Fruit fly (Drosophila melanogaster) whole organism, embryonic: ENCODE results near the gene Pino.

Experiments
- Atf-2 ChIP-seq: fragments of 200-800 bp; sonication (Bioruptor generic); optimal IDR thresholded peaks from 2 replicates; lab custom pipeline; 2016; ENCODE audit warnings: missing biosample characterization, missing genetic modification characterization
- CG10543 ChIP-seq: fragments of 200-800 bp; sonication (Bioruptor generic); optimal IDR thresholded peaks from 3 replicates; lab custom pipeline; 2017; ENCODE audit warnings: missing biosample characterization, mild to moderate bottlenecking, missing genetic modification characterization, moderate library complexity
- CG12942 ChIP-seq: fragments of 200-800 bp; sonication (Bioruptor generic); optimal IDR thresholded peaks from 3 replicates; lab custom pipeline; 2016; ENCODE audit warnings: missing biosample characterization, missing genetic modification characterization
- CG13123 ChIP-seq: fragments of 200-800 bp; sonication (Bioruptor generic); optimal IDR thresholded peaks from 2 replicates; lab custom pipeline; 2016; ENCODE audit warnings: missing biosample characterization, missing genetic modification characterization
- CG13287 ChIP-seq: fragments of 200-800 bp; sonication (Bioruptor generic); IDR thresholded peaks from 2 replicates; pipeline ENCODE4 v1.3.6; 2022; ENCODE audit warnings: missing biosample characterization, missing genetic modification characterization; ENCODE audit not compliant: partially characterized antibody
- CG13296 ChIP-seq: fragments of 200-800 bp; sonication (Bioruptor generic); optimal IDR thresholded peaks from 3 replicates; lab custom pipeline; 2018; ENCODE audit warnings: missing biosample characterization, mild to moderate bottlenecking, missing genetic modification characterization
- CG15011 ChIP-seq: fragments of 200-800 bp; sonication (Bioruptor generic); optimal IDR thresholded peaks from 3 replicates; lab custom pipeline; 2018; ENCODE audit warnings: missing biosample characterization, mild to moderate bottlenecking, missing genetic modification characterization
- CG1647 ChIP-seq: fragments of 200-800 bp; sonication (Bioruptor generic); optimal IDR thresholded peaks from 3 replicates; lab custom pipeline; 2016; ENCODE audit warnings: missing biosample characterization, missing genetic modification characterization
- CG16779 ChIP-seq: fragments of 200-800 bp; sonication (Bioruptor generic); IDR thresholded peaks from 2 replicates; pipeline ENCODE4 v1.3.6; 2022; ENCODE audit warnings: missing biosample characterization, missing genetic modification characterization
- CG16815 ChIP-seq: fragments of 200-800 bp; sonication (Bioruptor generic); optimal IDR thresholded peaks from 3 replicates; lab custom pipeline; 2017; ENCODE audit warnings: missing biosample characterization, mild to moderate bottlenecking, missing genetic modification characterization
- CG17912 ChIP-seq: fragments of 200-800 bp; sonication (Bioruptor generic); optimal IDR thresholded peaks from 2 replicates; lab custom pipeline; 2018; ENCODE audit warnings: missing biosample characterization, mild to moderate bottlenecking, missing genetic modification characterization
- CG2129 ChIP-seq: fragments of 200-800 bp; sonication (Bioruptor generic); IDR thresholded peaks from 2 replicates; pipeline ENCODE4 v1.3.6; 2022; ENCODE audit warnings: missing biosample characterization, missing genetic modification characterization; ENCODE audit not compliant: partially characterized antibody
- CG30020 ChIP-seq: fragments of 200-800 bp; optimal IDR thresholded peaks from 2 replicates; lab custom pipeline; 2019; ENCODE audit warnings: missing biosample characterization, mild to moderate bottlenecking, missing genetic modification characterization, moderate library complexity
- CG3163 ChIP-seq: fragments of 200-800 bp; sonication (Bioruptor generic); optimal IDR thresholded peaks from 3 replicates; lab custom pipeline; 2016; ENCODE audit warnings: missing biosample characterization, missing genetic modification characterization
- CG34224 ChIP-seq: fragments of 200-800 bp; sonication (Bioruptor generic); IDR thresholded peaks from 3 replicates; pipeline ENCODE4 v1.3.6; 2022; ENCODE audit warnings: missing biosample characterization, missing genetic modification characterization; ENCODE audit not compliant: partially characterized antibody
- CG3847 ChIP-seq: fragments of 200-800 bp; sonication (Bioruptor generic); IDR thresholded peaks from 2 replicates; pipeline ENCODE4 v1.3.6; 2022; ENCODE audit warnings: missing biosample characterization, missing genetic modification characterization
- CG4282 ChIP-seq: fragments of 200-800 bp; sonication (Bioruptor generic); optimal IDR thresholded peaks from 2 replicates; lab custom pipeline; 2016; ENCODE audit warnings: missing biosample characterization, missing genetic modification characterization
- CG4360 ChIP-seq: fragments of 200-800 bp; sonication (Bioruptor generic); IDR thresholded peaks from 2 replicates; pipeline ENCODE4 v1.3.6; 2022; ENCODE audit warnings: missing biosample characterization, missing genetic modification characterization
- CG7372 ChIP-seq: fragments of 200-800 bp; sonication (Bioruptor generic); IDR thresholded peaks from 2 replicates; pipeline ENCODE4 v1.3.6; 2022; ENCODE audit warnings: missing biosample characterization, missing genetic modification characterization
- Elba2 ChIP-seq: fragments of 200-800 bp; sonication (Bioruptor generic); optimal IDR thresholded peaks from 3 replicates; lab custom pipeline; 2016; ENCODE audit warnings: missing biosample characterization, missing genetic modification characterization
- Gug ChIP-seq: fragments of 200-800 bp; sonication (Bioruptor generic); IDR thresholded peaks from 4 replicates; pipeline ENCODE4 v1.3.6; 2022; ENCODE audit warnings: missing biosample characterization, missing genetic modification characterization
- Hey ChIP-seq: fragments of 200-800 bp; sonication (Bioruptor generic); optimal IDR thresholded peaks from 3 replicates; lab custom pipeline; 2018; ENCODE audit warnings: missing biosample characterization, mild to moderate bottlenecking, missing genetic modification characterization
- Hr39 ChIP-seq: fragments of >200 bp; optimal IDR thresholded peaks from 2 replicates; lab custom pipeline; 2017
- Lhr ChIP-seq: fragments of 200-800 bp; sonication (Bioruptor generic); optimal IDR thresholded peaks from 3 replicates; lab custom pipeline; 2017; ENCODE audit warnings: mild to moderate bottlenecking, missing biosample characterization, missing genetic modification reagents, missing genetic modification characterization
- Ravus ChIP-seq: fragments of 200-800 bp; sonication (Bioruptor generic); IDR thresholded peaks from 2 replicates; pipeline ENCODE4 v1.3.6; 2022; ENCODE audit warnings: missing biosample characterization, missing genetic modification characterization
- Ssrp ChIP-seq: fragments of 200-800 bp; sonication (Bioruptor generic); optimal IDR thresholded peaks from 2 replicates; lab custom pipeline; 2018; ENCODE audit warnings: missing biosample characterization, mild to moderate bottlenecking, missing genetic modification characterization, moderate library complexity
- Taf1 ChIP-seq: fragments of 200-800 bp; sonication (Bioruptor generic); IDR thresholded peaks from 2 replicates; pipeline ENCODE4 v1.3.6; 2022; ENCODE audit warnings: missing biosample characterization, missing genetic modification characterization
- YL-1 ChIP-seq: fragments of 200-800 bp; sonication (Bioruptor generic); optimal IDR thresholded peaks from 3 replicates; lab custom pipeline; 2017; ENCODE audit warnings: missing biosample characterization, mild to moderate bottlenecking, missing genetic modification characterization
- abd-A ChIP-seq: fragments of 200-800 bp; sonication (Bioruptor generic); optimal IDR thresholded peaks from 3 replicates; lab custom pipeline; 2019; ENCODE audit warnings: missing biosample characterization, mild to moderate bottlenecking, missing genetic modification characterization, moderate library complexity
- bigmax ChIP-seq: fragments of 200-800 bp; sonication (Bioruptor generic); optimal IDR thresholded peaks from 2 replicates; lab custom pipeline; 2018; ENCODE audit warnings: missing biosample characterization, mild to moderate bottlenecking, missing genetic modification characterization
- cato ChIP-seq: fragments of 200-800 bp; sonication (Bioruptor generic); optimal IDR thresholded peaks from 2 replicates; lab custom pipeline; 2016; ENCODE audit warnings: missing biosample characterization, missing genetic modification characterization, borderline replicate concordance
- cwo ChIP-seq: fragments of 200-800 bp; sonication (Bioruptor generic); optimal IDR thresholded peaks from 3 replicates; lab custom pipeline; 2017; ENCODE audit warnings: missing biosample characterization, missing genetic modification characterization, mild to moderate bottlenecking, moderate library complexity, missing genetic modification reagents
- gcm2 ChIP-seq: fragments of 200-800 bp; sonication (Bioruptor generic); optimal IDR thresholded peaks from 2 replicates; lab custom pipeline; 2016; ENCODE audit warnings: missing biosample characterization, missing genetic modification characterization
- grn ChIP-seq: fragments of 200-800 bp; sonication (Bioruptor generic); optimal IDR thresholded peaks from 3 replicates; lab custom pipeline; 2017; ENCODE audit warnings: missing biosample characterization, missing genetic modification characterization
- gsb-n ChIP-seq: fragments of 200-800 bp; sonication (Bioruptor generic); optimal IDR thresholded peaks from 3 replicates; lab custom pipeline; 2018; ENCODE audit warnings: missing biosample characterization, mild to moderate bottlenecking, missing genetic modification characterization
- hb ChIP-seq: fragments of 200-800 bp; sonication (Bioruptor generic); IDR thresholded peaks from 3 replicates; pipeline ENCODE4 v1.3.6; 2022; ENCODE audit warnings: missing biosample characterization, missing genetic modification characterization; ENCODE audit not compliant: partially characterized antibody
- ken ChIP-seq: fragments of 200-800 bp; sonication (Bioruptor generic); IDR thresholded peaks from 3 replicates; pipeline ENCODE4 v1.3.6; 2022; ENCODE audit warnings: missing biosample characterization, missing genetic modification characterization
- lov ChIP-seq, 2 experiments: fragments of 200-800 bp in 1 of 2; fragments of >200 bp in 1 of 2; sonication (Bioruptor generic) in 1 of 2; IDR thresholded peaks in 1 of 2; optimal IDR thresholded peaks in 1 of 2; 2 replicates in 1 of 2; 3 replicates in 1 of 2; pipeline versions ENCODE4 v1.3.6 to Lab custom; 2017 to 2022; ENCODE audit warnings: missing biosample characterization in 1 of 2, missing genetic modification characterization in 1 of 2
- mld ChIP-seq: fragments of 200-800 bp; sonication (Bioruptor generic); IDR thresholded peaks from 3 replicates; pipeline ENCODE4 v1.3.6; 2022; ENCODE audit warnings: missing biosample characterization, missing genetic modification characterization; ENCODE audit not compliant: partially characterized antibody
- nmo ChIP-seq: fragments of 200-800 bp; sonication (Bioruptor generic); optimal IDR thresholded peaks from 2 replicates; lab custom pipeline; 2018; ENCODE audit warnings: missing biosample characterization, mild to moderate bottlenecking, missing genetic modification characterization, moderate library complexity
- pita ChIP-seq: fragments of 200-800 bp; sonication (Bioruptor generic); optimal IDR thresholded peaks from 2 replicates; lab custom pipeline; 2017; ENCODE audit warnings: missing biosample characterization, mild to moderate bottlenecking, missing genetic modification characterization
- pros ChIP-seq: fragments of 200-800 bp; sonication (Bioruptor generic); optimal IDR thresholded peaks from 3 replicates; lab custom pipeline; 2019; ENCODE audit warnings: missing biosample characterization, mild to moderate bottlenecking, missing genetic modification characterization, moderate library complexity
- run ChIP-seq: fragments of 200-800 bp; sonication (Bioruptor generic); optimal IDR thresholded peaks from 3 replicates; lab custom pipeline; 2018; ENCODE audit warnings: missing biosample characterization, mild to moderate bottlenecking, missing genetic modification characterization
- sisA ChIP-seq: fragments of 200-800 bp; sonication (Bioruptor generic); IDR thresholded peaks from 2 replicates; pipeline ENCODE4 v1.3.6; 2022; ENCODE audit warnings: missing biosample characterization, missing genetic modification characterization
- tio ChIP-seq: fragments of 200-800 bp; sonication (Bioruptor generic); optimal IDR thresholded peaks from 2 replicates; lab custom pipeline; 2017; ENCODE audit warnings: missing biosample characterization, missing genetic modification characterization, inconsistent platforms
- tll ChIP-seq, 2 experiments: fragments of 200-800 bp in 1 of 2; fragments of >200 bp in 1 of 2; sonication (Bioruptor generic) in 1 of 2; optimal IDR thresholded peaks; 2 replicates each; lab custom pipeline; 2017 to 2019; ENCODE audit warnings: missing biosample characterization in 2 of 2, missing genetic modification characterization in 2 of 2, mild to moderate bottlenecking in 1 of 2, moderate library complexity in 1 of 2
- tup ChIP-seq: fragments of 200-800 bp; sonication (Bioruptor generic); optimal IDR thresholded peaks from 2 replicates; lab custom pipeline; 2016; ENCODE audit warnings: missing biosample characterization, mild to moderate bottlenecking, missing genetic modification characterization, moderate library complexity
- unc-4 ChIP-seq: fragments of 200-800 bp; sonication (Bioruptor generic); IDR thresholded peaks from 2 replicates; pipeline ENCODE4 v1.3.6; 2022; ENCODE audit warnings: missing biosample characterization, missing genetic modification characterization; ENCODE audit not compliant: partially characterized antibody
- wek ChIP-seq: fragments of 200-800 bp; sonication (Bioruptor generic); optimal IDR thresholded peaks from 3 replicates; lab custom pipeline; 2018; ENCODE audit warnings: missing biosample characterization, mild to moderate bottlenecking, missing genetic modification characterization, moderate library complexity

Gene Pino

dm6 chr2L:1077469-1077993, 51.2 kb downstream of the Pino start, which contains the start of the genes S and ast (continued):
- TF ChIP-seq Ssrp (tag; lab: Kevin White, UChicago) (no peak), abd-A (tag; lab: Kevin White, UChicago) (no peak), wek (peak; percentile 12), CG2129 (GFP tag; lab: Robert Waterston, UW) (peak; percentile 90), run (tag; lab: Kevin White, UChicago) (no peak), CG3163 (GFP tag; lab: Kevin White, UChicago) (no peak), Atf-2 (GFP tag; lab: Kevin White, UChicago) (peak; percentile 24), gsb-n (tag; lab: Kevin White, UChicago) (no peak), nmo (GFP tag; lab: Kevin White, UChicago) (peak; percentile 65), CG13287 (GFP tag; lab: Robert Waterston, UW) (peak; percentile 99), Hr39 (lab: Kevin White, UChicago) (no peak), CG13296 (GFP tag; lab: Kevin White, UChicago) (no peak), CG15011 (GFP tag; lab: Kevin White, UChicago) (no peak), pros (GFP tag; lab: Kevin White, UChicago) (peak; percentile 49), Hey (tag; lab: Kevin White, UChicago) (no peak), ken (GFP tag; lab: Robert Waterston, UW) (no peak), CG34224 (peak; percentile 97), CG3847 (peak; percentile 69), YL-1 (peak; percentile 76), cato (GFP tag; lab: Kevin White, UChicago) (no peak), cwo (GFP tag; lab: Kevin White, UChicago) (no peak), Gug (GFP tag; lab: Robert Waterston, UW) (0 out of 4 replicates have a peak, but pooled peaks have one; percentile 26), CG4360 (GFP tag; lab: Robert Waterston, UW) (no peak), CG30020 (tag; lab: Kevin White, UChicago) (peak; percentile 18), lov (optimal IDR thresholded peaks at IDR 0.05; lab: Kevin White, UChicago) (no peak), lov (GFP tag; IDR thresholded peaks at IDR 0.05; lab: Robert Waterston, UW) (no peak), tup (GFP tag; lab: Kevin White, UChicago) (no peak), CG12942 (no peak), Ravus (no peak), sisA (no peak), unc-4 (peak; percentile 98), Lhr (peak; percentile 74), CG7372 (GFP tag; lab: Robert Waterston, UW) (no peak), tll (GFP tag; optimal IDR thresholded peaks at IDR 0.05; lab: Kevin White, UChicago) (no peak), bigmax (GFP tag; lab: Kevin White, UChicago) (peak; percentile 36), mld (GFP tag; lab: Robert Waterston, UW) (peak; percentile 91), CG17912 (GFP tag; lab: Kevin White, UChicago) (peak; percentile 20), CG13123 (GFP tag; lab: Kevin White, UChicago) (no peak), CG1647 (GFP tag; lab: Kevin White, UChicago) (no peak), grn (no peak), CG16779 (GFP tag; lab: Robert Waterston, UW) (peak; percentile 13; the same call in 1 of the 2 replicates), pita (no peak), tio (GFP tag; lab: Kevin White, UChicago) (no peak), CG16815 (GFP tag; lab: Kevin White, UChicago) (no peak), Elba2 (GFP tag; lab: Kevin White, UChicago) (no peak), gcm2 (GFP tag; lab: Kevin White, UChicago) (no peak), CG10543 (GFP tag; lab: Kevin White, UChicago) (peak; percentile 40), Taf1 (GFP tag; lab: Robert Waterston, UW) (no peak), CG4282 (GFP tag; lab: Kevin White, UChicago) (peak; percentile 36), hb (GFP tag; lab: Robert Waterston, UW) (peak; percentile 97)
